Worm (Caenorhabditis elegans): ENCODE results near the gene T05B4.8.

- TF ChIP-seq aly-2 (tag; optimal IDR thresholded peaks at IDR 0.05): no peak
- no peak for TF ChIP-seq zip-4 (GFP tag; optimal IDR thresholded peaks at IDR 0.05)
Measured at ce11 chrV:4151400-4151799, 35.4 kb upstream of the T05B4.8 start.

Measured in whole organism, L1 larva.